Worm (Caenorhabditis elegans) whole organism, L2 larva: ENCODE data around the gene W04E12.7.
A peak's percentile ranks its signal among the peaks of the same experiment; 100 is the strongest.

Experiments used
- C34F6.9 ChIP-seq: fragments of 150-350 bp; optimal IDR thresholded peaks from 2 replicates; lab custom pipeline; 2014; ENCODE audit warnings: missing biosample characterization, missing genetic modification characterization
- R02D3.7 ChIP-seq: fragments of 150-350 bp; optimal IDR thresholded peaks from 2 replicates; lab custom pipeline; 2014; ENCODE audit warnings: missing biosample characterization, missing genetic modification characterization
- ZK546.5 ChIP-seq: sonication (generic microtip); optimal IDR thresholded peaks from 2 replicates; lab custom pipeline; 2017; ENCODE audit warnings: missing biosample characterization, missing genetic modification characterization
- alr-1 ChIP-seq: fragments of 150-350 bp; optimal IDR thresholded peaks from 2 replicates; lab custom pipeline; 2014; ENCODE audit warnings: missing biosample characterization, missing genetic modification characterization
- aly-2 ChIP-seq: fragments of 150-350 bp; optimal IDR thresholded peaks from 2 replicates; lab custom pipeline; 2014; ENCODE audit warnings: missing biosample characterization, missing genetic modification characterization
- ama-1 ChIP-seq: fragments of 150-350 bp; optimal IDR thresholded peaks from 2 replicates; lab custom pipeline; 2018; ENCODE audit warnings: inconsistent platforms
- blmp-1 ChIP-seq: sonication (generic microtip); optimal IDR thresholded peaks from 2 replicates; lab custom pipeline; 2017; ENCODE audit warnings: missing genetic modification characterization, mild to moderate bottlenecking, missing compliant biosample characterization, antibody characterized with exemption, moderate library complexity; ENCODE audit not compliant: insufficient read depth
- ceh-82 ChIP-seq: fragments of 150-350 bp; optimal IDR thresholded peaks from 2 replicates; lab custom pipeline; 2014; ENCODE audit warnings: missing biosample characterization, missing genetic modification characterization
- crh-2 ChIP-seq: sonication (generic microtip); optimal IDR thresholded peaks from 2 replicates; lab custom pipeline; 2017; ENCODE audit warnings: missing biosample characterization, missing genetic modification characterization
- dmd-4 ChIP-seq: sonication (generic microtip); optimal IDR thresholded peaks from 2 replicates; lab custom pipeline; 2017; ENCODE audit warnings: missing biosample characterization, missing genetic modification characterization
- egl-27 ChIP-seq: sonication (generic microtip); optimal IDR thresholded peaks from 3 replicates; lab custom pipeline; 2017; ENCODE audit warnings: missing biosample characterization, missing genetic modification reagents, missing genetic modification characterization
- elt-1 ChIP-seq: fragments of 150-350 bp; optimal IDR thresholded peaks from 2 replicates; lab custom pipeline; 2014; ENCODE audit warnings: missing biosample characterization, missing genetic modification characterization
- elt-3 ChIP-seq: sonication (generic microtip); optimal IDR thresholded peaks from 2 replicates; lab custom pipeline; 2017; ENCODE audit warnings: missing biosample characterization, missing genetic modification characterization
- gmeb-1 ChIP-seq: fragments of 150-350 bp; optimal IDR thresholded peaks from 2 replicates; lab custom pipeline; 2014; ENCODE audit warnings: missing biosample characterization, missing genetic modification characterization
- lin-11 ChIP-seq: fragments of 150-350 bp; sonication (generic microtip); optimal IDR thresholded peaks from 2 replicates; lab custom pipeline; 2014; ENCODE audit warnings: missing biosample characterization, missing genetic modification characterization, inconsistent platforms, mixed read lengths
- lin-39 ChIP-seq: fragments of 150-350 bp; optimal IDR thresholded peaks from 2 replicates; lab custom pipeline; 2014; ENCODE audit warnings: missing biosample characterization, missing genetic modification reagents, missing genetic modification characterization
- mab-5 ChIP-seq: fragments of 150-350 bp; optimal IDR thresholded peaks from 2 replicates; lab custom pipeline; 2014; ENCODE audit warnings: missing biosample characterization, missing genetic modification characterization
- mbf-1 ChIP-seq: sonication (generic microtip); optimal IDR thresholded peaks from 2 replicates; lab custom pipeline; 2017; ENCODE audit warnings: missing biosample characterization, missing genetic modification characterization
- mdl-1 ChIP-seq, 2 experiments: fragments of 150-350 bp in 1 of 2; sonication (generic microtip) in 1 of 2; optimal IDR thresholded peaks; 2 replicates each; lab custom pipeline; 2017; ENCODE audit warnings: missing biosample characterization in 2 of 2, missing genetic modification characterization in 2 of 2
- nhr-11 ChIP-seq: fragments of 150-350 bp; optimal IDR thresholded peaks from 2 replicates; lab custom pipeline; 2014; ENCODE audit warnings: missing biosample characterization, missing genetic modification characterization
- nhr-23 ChIP-seq: fragments of 150-350 bp; optimal IDR thresholded peaks from 2 replicates; lab custom pipeline; 2014; ENCODE audit warnings: missing biosample characterization, missing genetic modification reagents, missing genetic modification characterization
- nhr-237 ChIP-seq: fragments of 150-350 bp; optimal IDR thresholded peaks from 2 replicates; lab custom pipeline; 2014; ENCODE audit warnings: missing biosample characterization, missing genetic modification characterization
- nhr-25 ChIP-seq: fragments of 150-350 bp; sonication (generic microtip); optimal IDR thresholded peaks from 3 replicates; lab custom pipeline; 2014; ENCODE audit warnings: missing biosample characterization, missing genetic modification characterization
- nhr-6 ChIP-seq: fragments of 150-350 bp; optimal IDR thresholded peaks from 2 replicates; lab custom pipeline; 2014; ENCODE audit warnings: missing biosample characterization, missing genetic modification characterization
- peb-1 ChIP-seq: fragments of 150-350 bp; optimal IDR thresholded peaks from 2 replicates; lab custom pipeline; 2014; ENCODE audit warnings: missing biosample characterization, missing genetic modification characterization
- sem-4 ChIP-seq: fragments of 150-350 bp; optimal IDR thresholded peaks from 2 replicates; lab custom pipeline; 2014; ENCODE audit warnings: missing biosample characterization, missing genetic modification reagents, missing genetic modification characterization
- skn-1 ChIP-seq: sonication (generic microtip); optimal IDR thresholded peaks from 2 replicates; lab custom pipeline; 2017; ENCODE audit warnings: missing biosample characterization, missing genetic modification characterization
- sma-9 ChIP-seq, 2 experiments: fragments of 150-350 bp in 1 of 2; sonication (generic microtip) in 1 of 2; optimal IDR thresholded peaks; 2 replicates each; lab custom pipeline; 2014 to 2016; ENCODE audit warnings: missing genetic modification characterization in 2 of 2, mild to moderate bottlenecking in 1 of 2, missing biosample characterization in 1 of 2, missing compliant biosample characterization in 1 of 2, missing genetic modification reagents in 1 of 2, moderate library complexity in 1 of 2
- snpc-4 ChIP-seq: fragments of 150-350 bp; optimal IDR thresholded peaks from 2 replicates; lab custom pipeline; 2014; ENCODE audit warnings: missing biosample characterization, missing genetic modification characterization
- unc-39 ChIP-seq: fragments of 150-350 bp; optimal IDR thresholded peaks from 2 replicates; lab custom pipeline; 2014; ENCODE audit warnings: missing biosample characterization, missing genetic modification characterization
- unc-55 ChIP-seq: fragments of 150-350 bp; sonication (generic microtip); optimal IDR thresholded peaks from 3 replicates; lab custom pipeline; 2014; ENCODE audit warnings: missing biosample characterization, missing genetic modification reagents, missing genetic modification characterization
- unc-62 ChIP-seq: fragments of 150-350 bp; optimal IDR thresholded peaks from 2 replicates; lab custom pipeline; 2014; ENCODE audit warnings: missing biosample characterization, missing genetic modification reagents, missing genetic modification characterization
- zag-1 ChIP-seq: fragments of 150-350 bp; optimal IDR thresholded peaks from 2 replicates; lab custom pipeline; 2014; ENCODE audit warnings: missing biosample characterization, missing genetic modification characterization
- ztf-1 ChIP-seq: fragments of 200-800 bp; sonication (Bioruptor generic); conservative IDR thresholded peaks from 2 replicates; pipeline ENCODE4 v1.3.6; 2022; ENCODE audit warnings: missing genetic modification characterization, missing compliant biosample characterization
- ztf-11 ChIP-seq: sonication (generic microtip); optimal IDR thresholded peaks from 2 replicates; lab custom pipeline; 2017; ENCODE audit warnings: missing biosample characterization, missing genetic modification characterization
- ztf-4 ChIP-seq: fragments of 150-350 bp; optimal IDR thresholded peaks from 2 replicates; lab custom pipeline; 2014; ENCODE audit warnings: missing biosample characterization, missing genetic modification characterization

The W04E12.7 gene

DNA sequence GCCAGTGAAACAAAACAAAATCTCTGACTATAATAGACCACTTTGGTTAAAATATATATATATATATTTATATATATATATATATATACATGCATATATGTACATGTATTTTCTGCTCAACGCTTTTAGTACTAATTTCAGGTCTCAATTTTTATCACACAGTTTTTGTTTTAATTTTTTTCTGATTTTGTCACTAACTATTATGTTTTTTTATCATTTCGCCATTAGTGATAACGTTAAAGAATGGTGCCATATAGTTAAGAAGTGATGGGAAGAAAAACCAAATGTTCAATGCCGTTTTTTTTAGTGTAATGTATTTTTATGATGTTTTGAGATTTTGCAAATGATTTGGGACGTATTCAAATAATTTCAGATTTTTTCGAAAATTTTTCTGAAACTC lies 17.0 kb upstream of the W04E12.7 start:
- TF ChIP-seq lin-11 (no peak), C34F6.9 (tag; lab: Kevin White, UChicago) (no peak), nhr-23 (tag; lab: Kevin White, UChicago) (no peak), ztf-1 (GFP tag; lab: Robert Waterston, UW) (no peak), mbf-1 (tag; lab: Kevin White, UChicago) (no peak), nhr-11 (tag; lab: Kevin White, UChicago) (no peak), mab-5 (tag; lab: Kevin White, UChicago) (no peak), crh-2 (tag; lab: Kevin White, UChicago) (no peak)

DNA sequence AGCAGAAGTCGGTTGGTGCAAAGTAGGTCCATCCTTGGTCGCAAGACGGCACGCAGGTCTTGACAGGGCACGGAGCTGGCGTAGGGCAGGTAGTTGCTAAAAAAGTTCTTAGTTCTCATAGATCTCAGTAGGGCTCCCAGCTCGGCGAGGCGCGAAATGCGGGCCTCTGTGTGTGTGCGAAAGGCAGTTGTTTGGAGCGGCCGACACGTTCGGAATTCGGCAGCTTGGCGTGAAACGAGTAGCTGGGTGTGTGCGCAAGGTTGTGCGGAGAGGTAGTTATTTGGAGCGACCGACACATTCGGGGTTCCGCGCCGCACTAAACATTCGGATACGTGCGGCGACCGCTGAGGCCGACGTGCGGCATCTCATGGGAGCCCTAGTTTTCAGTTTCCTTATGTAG lies 15.5 kb upstream of the W04E12.7 start:
- TF ChIP-seq alr-1 (tag; lab: Kevin White, UChicago) (no peak), sem-4 (tag; lab: Kevin White, UChicago) (no peak), nhr-237 (tag; lab: Kevin White, UChicago) (no peak), unc-39 (tag; lab: Kevin White, UChicago) (no peak), C34F6.9 (tag; lab: Kevin White, UChicago) (no peak)

DNA sequence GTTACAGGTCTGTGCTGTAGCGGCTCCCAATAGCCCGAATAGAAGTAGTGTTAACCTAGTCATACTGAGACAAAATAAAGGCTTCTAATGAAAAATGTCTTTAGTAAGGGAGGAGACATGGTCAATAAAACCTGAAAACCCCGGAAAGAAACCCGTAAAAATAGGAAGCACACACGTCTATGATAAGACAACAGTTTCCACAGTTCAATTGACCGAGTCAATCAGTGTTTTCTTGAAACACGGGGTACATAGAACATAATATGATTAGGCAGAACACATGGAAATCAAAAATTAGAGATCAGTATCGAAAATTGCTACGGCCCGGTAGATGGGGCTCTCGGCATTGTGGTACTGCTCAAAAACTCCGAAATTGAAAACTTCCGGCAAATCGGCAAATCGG lies 13.8 kb upstream of the W04E12.7 start, which contains the start of gene clec-49:
clec-49 (minus strand) TSS at position 103 of the 400 bp plus-strand sequence.
- no peak for TF ChIP-seq ZK546.5 (tag; lab: Kevin White, UChicago)
- TF ChIP-seq elt-3 (tag; lab: Kevin White, UChicago) = no peak
- no peak for TF ChIP-seq skn-1
- peak; percentile 15 for TF ChIP-seq sma-9 (GFP tag; optimal IDR thresholded peaks at IDR 0.05; lab: Kevin White, UChicago)
- no peak for TF ChIP-seq sma-9 (tag; optimal IDR thresholded peaks at IDR 0.05; lab: Kevin White, UChicago)

DNA sequence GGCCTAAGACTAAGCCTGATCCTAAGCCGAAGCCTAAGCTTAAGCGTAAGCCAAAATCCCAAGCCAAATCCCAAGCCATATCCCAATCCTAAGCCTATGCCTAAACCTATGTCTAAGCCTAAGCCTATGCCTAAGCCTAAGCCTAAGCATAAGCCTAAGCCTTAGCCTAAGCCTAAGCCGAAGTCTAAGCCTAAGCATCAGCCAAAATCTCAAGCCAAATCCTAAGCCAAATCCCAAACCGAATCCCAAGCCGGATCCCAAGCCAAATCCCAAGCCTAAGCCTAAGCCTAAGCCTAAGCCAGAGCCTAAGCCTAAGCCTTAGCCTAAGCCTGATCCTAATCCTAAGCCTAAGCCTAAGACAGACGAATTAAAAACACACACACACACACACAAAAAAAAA lies 9.8 kb upstream of the W04E12.7 start:
- no peak for TF ChIP-seq peb-1
- TF ChIP-seq zag-1 (tag; lab: Kevin White, UChicago) = no peak
- no peak for TF ChIP-seq alr-1 (tag; lab: Kevin White, UChicago)
- TF ChIP-seq ZK546.5 (tag; lab: Kevin White, UChicago) = no peak
- no peak for TF ChIP-seq unc-62 (GFP tag; lab: Kevin White, UChicago)
- no peak for TF ChIP-seq ztf-4 (tag; lab: Kevin White, UChicago)
- no peak for TF ChIP-seq dmd-4 (tag; lab: Kevin White, UChicago)
- TF ChIP-seq snpc-4 (tag; lab: Kevin White, UChicago) = no peak
- TF ChIP-seq mdl-1 (tag; optimal IDR thresholded peaks at IDR 0.05; lab: Kevin White, UChicago) = no peak
- TF ChIP-seq R02D3.7 = no peak
- TF ChIP-seq ceh-82 = no peak
- TF ChIP-seq elt-1 (tag; lab: Kevin White, UChicago) = no peak
- no peak for TF ChIP-seq blmp-1 (tag; lab: Kevin White, UChicago)
- TF ChIP-seq egl-27 (tag; lab: Kevin White, UChicago) = no peak
- TF ChIP-seq ztf-11 (tag; lab: Kevin White, UChicago) = no peak
- no peak for TF ChIP-seq crh-2 (tag; lab: Kevin White, UChicago)

DNA sequence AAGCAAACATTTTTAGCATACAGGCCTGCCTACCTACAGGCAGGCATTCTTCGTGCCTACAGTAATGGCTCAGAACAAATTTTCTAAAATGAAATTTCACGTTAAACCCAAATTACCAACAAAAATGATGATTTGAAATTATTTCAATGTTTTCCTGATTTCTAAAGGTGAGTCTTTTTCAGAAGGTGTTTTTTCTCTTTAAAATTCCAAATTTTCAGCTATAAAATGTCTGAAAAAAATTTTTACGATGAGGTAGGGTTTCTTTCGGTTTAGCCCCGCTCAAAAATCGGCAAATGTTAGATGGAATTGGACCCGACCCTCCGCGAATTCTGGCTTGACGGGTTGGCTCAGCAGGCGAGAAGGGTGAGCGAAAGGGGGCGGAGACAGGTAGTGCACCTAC lies 8.5 kb upstream of the W04E12.7 start, which contains the start of gene W04E12.5:
W04E12.5 (plus strand) TSS at position 301 of the 400 bp plus-strand sequence.
- TF ChIP-seq aly-2 = no peak
- no peak for TF ChIP-seq blmp-1 (tag; lab: Kevin White, UChicago)
- no peak for TF ChIP-seq unc-62 (GFP tag; lab: Kevin White, UChicago)
- no peak for TF ChIP-seq C34F6.9 (tag; lab: Kevin White, UChicago)
- TF ChIP-seq sma-9 (GFP tag; optimal IDR thresholded peaks at IDR 0.05; lab: Kevin White, UChicago) = no peak
- TF ChIP-seq sma-9 (tag; optimal IDR thresholded peaks at IDR 0.05; lab: Kevin White, UChicago) = no peak
- TF ChIP-seq ztf-11 (tag; lab: Kevin White, UChicago) = no peak
- TF ChIP-seq unc-39 (tag; lab: Kevin White, UChicago) = no peak
- TF ChIP-seq ama-1 (lab: Kevin White, UChicago) = no peak
- no peak for TF ChIP-seq nhr-6 (tag; lab: Kevin White, UChicago)
- TF ChIP-seq lin-39 (tag; lab: Kevin White, UChicago) = no peak
- no peak for TF ChIP-seq nhr-237 (tag; lab: Kevin White, UChicago)
- no peak for TF ChIP-seq nhr-25 (tag; lab: Kevin White, UChicago)
- TF ChIP-seq lin-11 = no peak
- no peak for TF ChIP-seq gmeb-1
- TF ChIP-seq nhr-23 (tag; lab: Kevin White, UChicago) = no peak
- TF ChIP-seq unc-55 (GFP tag; lab: Kevin White, UChicago) = no peak
- no peak for TF ChIP-seq mab-5 (tag; lab: Kevin White, UChicago)
- TF ChIP-seq R02D3.7 = no peak
- TF ChIP-seq ztf-1 (GFP tag; lab: Robert Waterston, UW) = no peak
